Fruit fly (Drosophila melanogaster): ENCODE measurements around the gene CG34135.

DNA sequence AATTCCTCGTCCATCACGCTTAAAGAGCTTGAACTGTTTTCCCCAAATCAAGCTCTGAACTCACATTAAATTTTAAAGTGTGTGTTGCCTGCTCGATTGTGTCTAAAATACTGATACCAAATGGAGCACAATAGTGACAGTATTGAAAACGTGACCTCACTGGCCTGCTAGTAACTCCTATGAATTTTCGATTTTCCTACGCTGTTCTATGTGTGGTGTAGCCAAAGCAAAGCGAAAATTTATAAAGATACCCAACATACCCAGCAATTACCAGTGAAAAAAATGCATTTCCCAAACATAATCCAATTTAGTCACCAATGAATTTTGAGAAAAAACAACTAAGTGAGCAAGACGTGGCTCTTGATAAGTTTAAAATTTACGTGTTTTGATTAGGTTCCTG lies 11.8 kb upstream of the CG34135 start, which contains the start of gene CG33191:
- TF ChIP-seq Dll (optimal IDR thresholded peaks at IDR 0.05) (no peak), psq (optimal IDR thresholded peaks at IDR 0.05) (no peak), usp (GFP tag; optimal IDR thresholded peaks at IDR 0.05) (no peak), pan (optimal IDR thresholded peaks at IDR 0.05) (no peak)

Measured in whole organism.